Fruit fly (Drosophila melanogaster) whole organism, embryonic: ENCODE data around the gene CG14695.

Source experiments
- ab ChIP-seq: fragments of 200-800 bp; sonication (Bioruptor generic); optimal IDR thresholded peaks from 2 replicates; lab custom pipeline; 2016; ENCODE audit warnings: missing biosample characterization, missing genetic modification characterization
- ase ChIP-seq: fragments of 200-800 bp; sonication (Bioruptor generic); IDR thresholded peaks from 3 replicates; pipeline ENCODE4 v1.3.6; 2022; ENCODE audit warnings: missing biosample characterization, missing genetic modification characterization
- oc ChIP-seq: fragments of 200-800 bp; sonication (Bioruptor generic); optimal IDR thresholded peaks from 2 replicates; lab custom pipeline; 2018; ENCODE audit warnings: missing biosample characterization, mild to moderate bottlenecking, missing genetic modification characterization, moderate library complexity

DNA sequence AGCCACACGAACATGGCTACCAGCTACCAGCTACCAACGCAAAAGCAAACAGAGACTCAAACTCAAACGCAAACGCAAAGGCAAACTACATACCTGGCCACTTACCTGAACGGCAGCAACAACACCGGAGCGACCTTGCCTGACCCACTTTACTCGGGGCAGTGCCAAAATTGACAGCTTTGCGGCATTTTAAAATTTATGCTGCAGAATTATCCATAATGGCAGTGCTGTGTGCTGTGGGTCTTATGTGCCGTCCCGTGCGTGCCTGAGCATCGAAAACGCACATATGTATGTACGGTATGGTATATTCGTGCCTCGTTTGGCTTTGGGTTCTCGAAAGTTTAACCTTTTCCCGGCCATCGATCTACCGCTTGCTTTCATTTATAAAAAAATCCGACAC lies 50.4 kb downstream of the CG14695 start:
- TF ChIP-seq ab (GFP tag; lab: Kevin White, UChicago) (no peak), ase (GFP tag; lab: Robert Waterston, UW) (no peak), oc (no peak)
